Fruit fly (Drosophila melanogaster): ENCODE measurements around the gene Snx27.

DNA sequence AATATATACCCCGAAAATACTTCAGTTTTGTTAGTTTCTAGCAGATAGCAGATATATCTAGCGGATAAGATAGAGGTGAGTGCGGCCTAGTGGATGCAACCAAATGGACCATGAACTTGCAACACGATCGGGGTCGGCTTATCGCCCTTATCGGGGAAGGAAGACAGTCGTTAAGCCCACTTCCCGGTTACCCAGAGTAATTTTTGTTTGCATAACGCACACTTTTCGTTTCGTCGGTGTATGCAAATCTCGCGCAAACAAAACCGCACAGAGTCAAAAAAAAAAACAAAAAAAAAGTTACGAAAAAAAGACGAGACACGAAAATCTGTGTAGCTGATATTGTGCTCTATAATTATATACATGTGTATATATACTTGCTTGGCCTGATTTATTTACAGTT is 24.9 kb downstream of the Snx27 start:
- TF ChIP-seq sage (GFP tag; optimal IDR thresholded peaks at IDR 0.05) (no peak), dl (GFP tag; optimal IDR thresholded peaks at IDR 0.05; ENCODE audit: insufficient read depth in 1 of 2, partially characterized antibody in 2 of 2) (no peak), Hr83 (GFP tag; optimal IDR thresholded peaks at IDR 0.05; ENCODE audit: poor library complexity, severe bottlenecking) (no peak), Vsx2 (GFP tag; optimal IDR thresholded peaks at IDR 0.05; ENCODE audit: partially characterized antibody) (no peak), dmrt93B (GFP tag; optimal IDR thresholded peaks at IDR 0.05) (no peak), psq (GFP tag; optimal IDR thresholded peaks at IDR 0.05) (no peak), dsf (GFP tag; optimal IDR thresholded peaks at IDR 0.05; ENCODE audit: borderline replicate concordance) (no peak), CrebA (GFP tag; optimal IDR thresholded peaks at IDR 0.05; ENCODE audit: borderline replicate concordance) (no peak), ey (GFP tag; optimal IDR thresholded peaks at IDR 0.05) (no peak)
